Fruit fly (Drosophila melanogaster) whole organism, embryonic: ENCODE results near the gene Idgf3.

Experiments
- CG10321 ChIP-seq: fragments of 200-800 bp; sonication (Bioruptor generic); IDR thresholded peaks from 2 replicates; pipeline ENCODE4 v1.3.6; 2022; ENCODE audit warnings: missing biosample characterization, missing genetic modification characterization
- CG10654 ChIP-seq: fragments of 200-800 bp; sonication (Bioruptor generic); optimal IDR thresholded peaks from 2 replicates; lab custom pipeline; 2016; ENCODE audit warnings: missing biosample characterization, missing genetic modification characterization
- CG11247 ChIP-seq: fragments of 200-800 bp; sonication (Bioruptor generic); IDR thresholded peaks from 2 replicates; pipeline ENCODE4 v1.3.6; 2022; ENCODE audit warnings: missing biosample characterization, missing genetic modification characterization
- CG13287 ChIP-seq: fragments of 200-800 bp; sonication (Bioruptor generic); IDR thresholded peaks from 2 replicates; pipeline ENCODE4 v1.3.6; 2022; ENCODE audit warnings: missing biosample characterization, missing genetic modification characterization; ENCODE audit not compliant: partially characterized antibody
- CG14441 ChIP-seq: fragments of 200-800 bp; sonication (Bioruptor generic); IDR thresholded peaks from 2 replicates; pipeline ENCODE4 v1.3.6; 2022; ENCODE audit warnings: missing biosample characterization, missing genetic modification characterization
- CG14860 ChIP-seq: fragments of 200-800 bp; sonication (Bioruptor generic); IDR thresholded peaks from 3 replicates; pipeline ENCODE4 v1.3.6; 2022; ENCODE audit warnings: missing biosample characterization, missing genetic modification characterization; ENCODE audit not compliant: partially characterized antibody
- CG15269 ChIP-seq: fragments of 200-800 bp; sonication (Bioruptor generic); optimal IDR thresholded peaks from 2 replicates; lab custom pipeline; 2018; ENCODE audit warnings: missing biosample characterization, mild to moderate bottlenecking, missing genetic modification characterization, moderate library complexity
- CG16779 ChIP-seq: fragments of 200-800 bp; sonication (Bioruptor generic); IDR thresholded peaks from 2 replicates; pipeline ENCODE4 v1.3.6; 2022; ENCODE audit warnings: missing biosample characterization, missing genetic modification characterization
- CG16863 ChIP-seq: fragments of 200-800 bp; sonication (Bioruptor generic); optimal IDR thresholded peaks from 3 replicates; lab custom pipeline; 2016; ENCODE audit warnings: missing biosample characterization, missing genetic modification characterization
- CG17912 ChIP-seq: fragments of 200-800 bp; sonication (Bioruptor generic); optimal IDR thresholded peaks from 2 replicates; lab custom pipeline; 2018; ENCODE audit warnings: missing biosample characterization, mild to moderate bottlenecking, missing genetic modification characterization
- CG2120 ChIP-seq: fragments of 200-800 bp; sonication (Bioruptor generic); optimal IDR thresholded peaks from 3 replicates; lab custom pipeline; 2016; ENCODE audit warnings: missing biosample characterization, missing genetic modification characterization
- CG2712 ChIP-seq: fragments of 200-800 bp; optimal IDR thresholded peaks from 3 replicates; lab custom pipeline; 2019; ENCODE audit warnings: missing biosample characterization, mild to moderate bottlenecking, missing genetic modification characterization, moderate library complexity
- CG31224 ChIP-seq: fragments of 200-800 bp; sonication (Bioruptor generic); IDR thresholded peaks from 2 replicates; pipeline ENCODE4 v1.3.6; 2022; ENCODE audit warnings: missing biosample characterization, missing genetic modification characterization
- CG3407 ChIP-seq: fragments of 200-800 bp; sonication (Bioruptor generic); optimal IDR thresholded peaks from 2 replicates; lab custom pipeline; 2018; ENCODE audit warnings: missing biosample characterization, mild to moderate bottlenecking, missing genetic modification characterization
- CG3726 ChIP-seq: fragments of 200-800 bp; sonication (Bioruptor generic); IDR thresholded peaks from 3 replicates; pipeline ENCODE4, ENCODE4 v1.3.6; 2022; ENCODE audit warnings: missing biosample characterization, missing genetic modification characterization
- CG3847 ChIP-seq: fragments of 200-800 bp; sonication (Bioruptor generic); IDR thresholded peaks from 2 replicates; pipeline ENCODE4 v1.3.6; 2022; ENCODE audit warnings: missing biosample characterization, missing genetic modification characterization
- CG4707 ChIP-seq: fragments of 200-800 bp; sonication (Bioruptor generic); optimal IDR thresholded peaks from 2 replicates; lab custom pipeline; 2018; ENCODE audit warnings: missing biosample characterization, mild to moderate bottlenecking, missing genetic modification characterization, moderate library complexity
- CG4820 ChIP-seq: fragments of 200-800 bp; sonication (Bioruptor generic); optimal IDR thresholded peaks from 3 replicates; lab custom pipeline; 2016; ENCODE audit warnings: missing biosample characterization, missing genetic modification characterization
- CG7963 ChIP-seq: fragments of 200-800 bp; sonication (Bioruptor generic); IDR thresholded peaks from 3 replicates; pipeline ENCODE4 v1.3.6; 2022; ENCODE audit warnings: missing biosample characterization, missing genetic modification characterization; ENCODE audit not compliant: partially characterized antibody
- CG8359 ChIP-seq: fragments of 200-800 bp; sonication (Bioruptor generic); optimal IDR thresholded peaks from 2 replicates; lab custom pipeline; 2017; ENCODE audit warnings: missing biosample characterization, mild to moderate bottlenecking, missing genetic modification characterization, borderline replicate concordance
- CG9215 ChIP-seq: fragments of 200-800 bp; sonication (Bioruptor generic); IDR thresholded peaks from 2 replicates; pipeline ENCODE4 v1.3.6; 2022; ENCODE audit warnings: missing biosample characterization, missing genetic modification characterization
- CG9727 ChIP-seq: fragments of 200-800 bp; sonication (Bioruptor generic); optimal IDR thresholded peaks from 3 replicates; lab custom pipeline; 2017; ENCODE audit warnings: missing biosample characterization, mild to moderate bottlenecking, missing genetic modification characterization
- CTCF ChIP-seq: fragments of 200-800 bp; sonication (Bioruptor generic); optimal IDR thresholded peaks from 2 replicates; lab custom pipeline; 2017; ENCODE audit warnings: missing biosample characterization, mild to moderate bottlenecking, missing genetic modification characterization, moderate library complexity
- CkIIα-i1 ChIP-seq: fragments of 200-800 bp; sonication (Bioruptor generic); IDR thresholded peaks from 2 replicates; pipeline ENCODE4 v1.3.6; 2022; ENCODE audit warnings: missing biosample characterization, missing genetic modification characterization
- E2f2 ChIP-seq: fragments of 200-800 bp; sonication (Bioruptor generic); IDR thresholded peaks from 2 replicates; pipeline ENCODE4 v1.3.6; 2022; ENCODE audit warnings: missing biosample characterization, missing genetic modification characterization
- Hmr ChIP-seq: fragments of 200-800 bp; sonication (Bioruptor generic); optimal IDR thresholded peaks from 3 replicates; lab custom pipeline; 2017; ENCODE audit warnings: mild to moderate bottlenecking, missing biosample characterization, missing genetic modification reagents, missing genetic modification characterization
- Lhr ChIP-seq: fragments of 200-800 bp; sonication (Bioruptor generic); optimal IDR thresholded peaks from 3 replicates; lab custom pipeline; 2017; ENCODE audit warnings: mild to moderate bottlenecking, missing biosample characterization, missing genetic modification reagents, missing genetic modification characterization
- MBD-R2 ChIP-seq: fragments of 200-800 bp; sonication (Bioruptor generic); IDR thresholded peaks from 2 replicates; pipeline ENCODE4 v1.3.6; 2022; ENCODE audit warnings: missing biosample characterization, missing genetic modification characterization
- PHDP ChIP-seq: fragments of 200-800 bp; sonication (Bioruptor generic); optimal IDR thresholded peaks from 3 replicates; lab custom pipeline; 2018; ENCODE audit warnings: missing biosample characterization, mild to moderate bottlenecking, missing genetic modification characterization, moderate library complexity
- ash1 ChIP-seq: fragments of 200-800 bp; sonication (Bioruptor generic); optimal IDR thresholded peaks from 2 replicates; lab custom pipeline; 2018; ENCODE audit warnings: missing biosample characterization, mild to moderate bottlenecking, missing genetic modification characterization
- caup ChIP-seq: fragments of 200-800 bp; sonication (Bioruptor generic); optimal IDR thresholded peaks from 3 replicates; lab custom pipeline; 2017; ENCODE audit warnings: missing biosample characterization, mild to moderate bottlenecking, missing genetic modification characterization, moderate library complexity; ENCODE audit not compliant: severe bottlenecking
- cwo ChIP-seq: fragments of 200-800 bp; sonication (Bioruptor generic); optimal IDR thresholded peaks from 3 replicates; lab custom pipeline; 2017; ENCODE audit warnings: missing biosample characterization, missing genetic modification characterization, mild to moderate bottlenecking, moderate library complexity, missing genetic modification reagents
- da ChIP-seq: fragments of 200-800 bp; sonication (Bioruptor generic); optimal IDR thresholded peaks from 2 replicates; lab custom pipeline; 2016; ENCODE audit warnings: missing biosample characterization, missing genetic modification characterization
- emc ChIP-seq: fragments of 200-800 bp; sonication (Bioruptor generic); optimal IDR thresholded peaks from 2 replicates; lab custom pipeline; 2016; ENCODE audit warnings: missing biosample characterization, missing genetic modification characterization
- fd96Cb ChIP-seq: fragments of 200-800 bp; sonication (Bioruptor generic); optimal IDR thresholded peaks from 2 replicates; lab custom pipeline; 2018; ENCODE audit warnings: missing biosample characterization, mild to moderate bottlenecking, missing genetic modification characterization, moderate library complexity
- fru ChIP-seq: fragments of >200 bp; optimal IDR thresholded peaks from 2 replicates; lab custom pipeline; 2017
- gem ChIP-seq: fragments of 200-800 bp; sonication (Bioruptor generic); optimal IDR thresholded peaks from 2 replicates; lab custom pipeline; 2019; ENCODE audit warnings: missing biosample characterization, mild to moderate bottlenecking, missing genetic modification characterization, moderate library complexity
- hbn ChIP-seq: fragments of 200-800 bp; sonication (Bioruptor generic); IDR thresholded peaks from 2 replicates; pipeline ENCODE4 v1.3.6; 2022; ENCODE audit warnings: missing biosample characterization, missing genetic modification characterization; ENCODE audit not compliant: partially characterized antibody
- hkb ChIP-seq, 2 experiments: fragments of 200-800 bp in 1 of 2; fragments of >200 bp in 1 of 2; sonication (Bioruptor generic) in 1 of 2; IDR thresholded peaks in 1 of 2; optimal IDR thresholded peaks in 1 of 2; 2 replicates each; pipeline versions ENCODE4 v1.3.6 to Lab custom; 2017 to 2022; ENCODE audit warnings: missing biosample characterization in 1 of 2, missing genetic modification characterization in 1 of 2
- jigr1 ChIP-seq: fragments of 200-800 bp; sonication (Bioruptor generic); IDR thresholded peaks from 3 replicates; pipeline ENCODE4 v1.3.6; 2022; ENCODE audit warnings: missing biosample characterization, missing genetic modification characterization
- jing ChIP-seq: fragments of 200-800 bp; sonication (Bioruptor generic); optimal IDR thresholded peaks from 2 replicates; lab custom pipeline; 2018; ENCODE audit warnings: missing biosample characterization, mild to moderate bottlenecking, missing genetic modification characterization
- lola ChIP-seq, 3 experiments: fragments of >200 bp in 2 of 3; fragments of 200-800 bp in 1 of 3; sonication (Bioruptor generic) in 1 of 3; optimal IDR thresholded peaks; 2 replicates each; lab custom pipeline; 2017 to 2019; ENCODE audit warnings: missing biosample characterization in 3 of 3, missing genetic modification characterization in 3 of 3, mild to moderate bottlenecking in 1 of 3, moderate library complexity in 1 of 3
- nmo ChIP-seq: fragments of 200-800 bp; sonication (Bioruptor generic); optimal IDR thresholded peaks from 2 replicates; lab custom pipeline; 2018; ENCODE audit warnings: missing biosample characterization, mild to moderate bottlenecking, missing genetic modification characterization, moderate library complexity
- otp ChIP-seq: fragments of 200-800 bp; sonication (Bioruptor generic); IDR thresholded peaks from 3 replicates; pipeline ENCODE4, ENCODE4 v1.3.6; 2022; ENCODE audit warnings: missing biosample characterization, missing genetic modification characterization
- pita ChIP-seq: fragments of 200-800 bp; sonication (Bioruptor generic); optimal IDR thresholded peaks from 2 replicates; lab custom pipeline; 2017; ENCODE audit warnings: missing biosample characterization, mild to moderate bottlenecking, missing genetic modification characterization
- sens ChIP-seq: fragments of 200-800 bp; sonication (Bioruptor generic); peaks from one replicate; lab custom pipeline; 2016; ENCODE audit warnings: missing biosample characterization, missing genetic modification characterization
- slp2 ChIP-seq: fragments of 200-800 bp; sonication (Bioruptor generic); optimal IDR thresholded peaks from 2 replicates; lab custom pipeline; 2016; ENCODE audit warnings: missing biosample characterization, missing genetic modification characterization
- vfl ChIP-seq: fragments of 200-800 bp; sonication (Bioruptor generic); optimal IDR thresholded peaks from 2 replicates; lab custom pipeline; 2016; ENCODE audit warnings: missing biosample characterization, missing genetic modification characterization
- wdn ChIP-seq: fragments of 200-800 bp; sonication (Bioruptor generic); IDR thresholded peaks from 2 replicates; pipeline ENCODE4 v1.3.6; 2022; ENCODE audit warnings: missing biosample characterization, missing genetic modification characterization

Gene Idgf3

DNA sequence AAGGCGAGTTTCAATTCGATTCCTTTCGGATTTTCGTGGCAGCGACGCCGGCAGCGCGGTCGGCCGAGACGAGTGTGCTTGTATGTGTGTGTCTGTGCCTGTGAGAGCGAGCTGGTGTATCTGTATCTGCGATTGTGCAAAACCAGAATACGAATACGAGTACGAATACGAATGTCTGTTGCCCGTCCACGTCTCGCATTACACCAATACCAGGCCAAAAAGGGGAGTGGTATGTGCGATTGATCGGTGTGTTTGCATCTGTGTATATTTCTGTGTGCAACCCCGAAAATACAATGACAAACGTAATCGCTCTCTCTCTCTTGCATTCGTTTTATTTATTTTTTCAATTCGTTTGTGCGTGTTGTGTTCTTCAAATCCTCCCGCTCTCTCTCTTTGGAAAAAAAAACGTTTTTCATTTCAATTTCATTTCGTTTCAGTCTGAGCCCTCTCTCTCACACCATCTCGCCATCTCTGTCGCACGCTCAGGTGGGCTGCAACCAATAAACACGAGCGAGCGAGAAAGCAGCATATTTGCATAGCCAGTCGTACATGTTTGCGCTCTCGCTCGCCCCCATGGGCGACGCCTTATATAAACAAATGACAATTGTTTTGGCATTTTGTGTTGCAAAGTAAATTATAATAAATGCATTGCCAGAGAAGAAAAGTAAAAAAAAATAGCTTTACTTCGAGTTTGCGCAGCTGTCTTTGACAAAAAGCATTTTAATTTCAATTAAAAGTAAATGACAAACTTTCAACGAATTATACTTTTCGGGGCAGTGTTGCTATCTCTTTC lies 35.5 kb downstream of the Idgf3 start (continued):
- no peak for TF ChIP-seq fd96Cb (tag; lab: Kevin White, UChicago)
- TF ChIP-seq Hmr (GFP tag; lab: Kevin White, UChicago), result peak; percentile 31
- no peak for TF ChIP-seq MBD-R2 (GFP tag; lab: Robert Waterston, UW)
- TF ChIP-seq E2f2, result no peak
- no peak for TF ChIP-seq CkIIα-i1 (GFP tag; lab: Robert Waterston, UW)
- no peak for TF ChIP-seq vfl (GFP tag; lab: Kevin White, UChicago)
- no peak for TF ChIP-seq CTCF
- peak; percentile 70 for TF ChIP-seq CG9727
- no peak for TF ChIP-seq CG9215 (GFP tag; lab: Robert Waterston, UW)
- TF ChIP-seq CG10654 (GFP tag; lab: Kevin White, UChicago), result no peak
- TF ChIP-seq CG16863 (GFP tag; lab: Kevin White, UChicago), result no peak
- no peak for TF ChIP-seq CG8359 (GFP tag; lab: Kevin White, UChicago)
- 0 out of 2 replicates have a peak, but pooled peaks have one; percentile 26 for TF ChIP-seq CG11247
- no peak for TF ChIP-seq emc (GFP tag; lab: Kevin White, UChicago)
- TF ChIP-seq da (GFP tag; lab: Kevin White, UChicago), result peak; percentile 13
- peak; percentile 19 for TF ChIP-seq slp2 (GFP tag; lab: Kevin White, UChicago)
- peak; percentile 89 for TF ChIP-seq sens (GFP tag; lab: Kevin White, UChicago)
- no peak for TF ChIP-seq cwo (GFP tag; lab: Kevin White, UChicago)
- TF ChIP-seq CG2712 (tag; lab: Kevin White, UChicago), result no peak
- TF ChIP-seq CG3726, result no peak
- TF ChIP-seq gem (tag; lab: Kevin White, UChicago), result peak; percentile 33
- TF ChIP-seq fru (lab: Kevin White, UChicago), result no peak
- TF ChIP-seq CG7963, result no peak
- no peak for TF ChIP-seq CG3847 (GFP tag; lab: Robert Waterston, UW)
- no peak for TF ChIP-seq pita (GFP tag; lab: Kevin White, UChicago)
- no peak for TF ChIP-seq lola (GFP tag; optimal IDR thresholded peaks at IDR 0.05; lab: Kevin White, UChicago)
- no peak for TF ChIP-seq ash1
- peak; percentile 41 for TF ChIP-seq jing
- no peak for TF ChIP-seq hbn (GFP tag; lab: Robert Waterston, UW)
- TF ChIP-seq CG17912 (GFP tag; lab: Kevin White, UChicago), result no peak
- no peak; the same call in 1 of the 2 replicates for TF ChIP-seq CG31224 (GFP tag; lab: Robert Waterston, UW)
- TF ChIP-seq CG4820, result no peak
- peak; percentile 40 for TF ChIP-seq nmo (GFP tag; lab: Kevin White, UChicago)
- peak; percentile 64; the same call in 1 of the 3 replicates for TF ChIP-seq otp
- no peak for TF ChIP-seq CG15269 (tag; lab: Kevin White, UChicago)
- peak; percentile 33 for TF ChIP-seq CG4707
- TF ChIP-seq jigr1 (GFP tag; lab: Robert Waterston, UW), result no peak
- peak; percentile 49 for TF ChIP-seq caup
- no peak for TF ChIP-seq CG16779 (GFP tag; lab: Robert Waterston, UW)
- TF ChIP-seq CG2120 (GFP tag; lab: Kevin White, UChicago), result peak; percentile 25
- no peak for TF ChIP-seq wdn (GFP tag; lab: Robert Waterston, UW)
- peak; percentile 64 for TF ChIP-seq CG3407
- TF ChIP-seq CG14860 (GFP tag; lab: Robert Waterston, UW), result no peak
- TF ChIP-seq CG10321, result peak; percentile 96
- TF ChIP-seq CG14441 (GFP tag; lab: Robert Waterston, UW), result peak; percentile 59
- TF ChIP-seq Lhr (GFP tag; lab: Kevin White, UChicago), result peak; percentile 21
- TF ChIP-seq hkb (optimal IDR thresholded peaks at IDR 0.05; lab: Kevin White, UChicago), result peak; percentile 9
- 0 out of 2 replicates have a peak, but pooled peaks have one; percentile 25 for TF ChIP-seq hkb (GFP tag; IDR thresholded peaks at IDR 0.05; lab: Robert Waterston, UW)
- no peak for TF ChIP-seq PHDP (tag; lab: Kevin White, UChicago)
- no peak for TF ChIP-seq CG13287 (GFP tag; lab: Robert Waterston, UW)
